Fruit fly (Drosophila melanogaster) Kc167 (cell line): ENCODE data around the gene CG33080.

ENCODE experiments used
- Myc ChIP-seq: fragments of >200 bp; optimal IDR thresholded peaks from 2 replicates; lab custom pipeline; 2017; ENCODE audit warnings: missing external identifiers
- Sin3A ChIP-seq: fragments of >200 bp; optimal IDR thresholded peaks from 2 replicates; lab custom pipeline; 2018; ENCODE audit warnings: missing external identifiers
- h ChIP-seq: fragments of >200 bp; optimal IDR thresholded peaks from 3 replicates; lab custom pipeline; 2018; ENCODE audit warnings: missing external identifiers
- insv ChIP-seq: fragments of >200 bp; optimal IDR thresholded peaks from 3 replicates; lab custom pipeline; 2018; ENCODE audit warnings: missing external identifiers
- psq ChIP-seq: fragments of >200 bp; optimal IDR thresholded peaks from 2 replicates; lab custom pipeline; 2017; ENCODE audit warnings: missing external identifiers
- ttk ChIP-seq: sonication (Bioruptor generic); optimal IDR thresholded peaks from 2 replicates; lab custom pipeline; 2017; ENCODE audit warnings: missing external identifiers

DNA sequence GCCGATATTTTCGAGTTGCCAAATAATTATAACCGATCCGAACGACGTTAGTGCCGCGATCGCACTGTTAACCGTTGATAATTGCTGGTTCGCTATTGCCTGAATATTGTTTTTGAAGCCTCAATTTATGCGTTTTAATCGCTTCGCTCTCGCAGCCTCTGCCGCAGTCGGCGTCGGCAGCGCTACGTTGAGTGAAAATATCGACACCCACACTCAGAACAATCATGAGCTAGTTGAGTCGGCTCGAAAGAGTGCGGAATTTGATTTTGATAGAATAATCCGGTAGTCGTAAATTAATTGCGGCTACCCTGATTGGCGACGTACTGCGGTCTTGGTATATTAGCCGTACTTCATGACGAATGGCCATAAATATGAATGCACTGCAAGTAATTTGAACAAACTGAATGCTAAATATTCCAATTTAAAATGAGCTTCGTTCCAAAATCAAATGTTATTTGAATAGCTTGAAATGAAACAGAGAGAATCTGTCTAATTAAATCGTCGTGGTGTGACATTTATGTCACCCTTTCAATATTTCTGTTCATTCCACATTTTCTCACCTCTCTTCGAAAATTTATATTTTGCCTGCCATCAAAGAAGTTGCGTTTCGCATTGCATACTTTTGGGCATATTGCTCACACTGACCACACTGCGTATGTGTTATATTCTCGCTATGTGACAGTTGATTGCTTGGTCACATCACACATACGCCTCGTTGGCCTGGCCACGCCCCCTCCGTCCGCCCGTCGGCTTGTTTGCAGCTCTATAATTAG, 1.9 kb downstream of the CG33080 start:
- TF ChIP-seq h (lab: Kevin White, UChicago) (no peak), Sin3A (lab: Kevin White, UChicago) (no peak), ttk (lab: Kevin White, UChicago) (no peak), psq (no peak), insv (no peak), Myc (lab: Kevin White, UChicago) (no peak)
